Worm (Caenorhabditis elegans) whole organism, L2 larva: ENCODE data around the gene syd-1.
A peak's percentile ranks its signal among the peaks of the same experiment; 100 is the strongest.

ENCODE experiments used
- C34F6.9 ChIP-seq: fragments of 150-350 bp; optimal IDR thresholded peaks from 2 replicates; lab custom pipeline; 2014; ENCODE audit warnings: missing biosample characterization, missing genetic modification characterization
- F13H6.1 ChIP-seq: sonication (generic microtip); optimal IDR thresholded peaks from 2 replicates; lab custom pipeline; 2016; ENCODE audit warnings: missing genetic modification characterization, missing compliant biosample characterization
- R02D3.7 ChIP-seq: fragments of 150-350 bp; optimal IDR thresholded peaks from 2 replicates; lab custom pipeline; 2014; ENCODE audit warnings: missing biosample characterization, missing genetic modification characterization
- Y55F3AM.14 ChIP-seq: fragments of 200-800 bp; sonication (Bioruptor generic); optimal IDR thresholded peaks from 2 replicates; lab custom pipeline; 2018; ENCODE audit warnings: mild to moderate bottlenecking, missing genetic modification characterization, missing compliant biosample characterization
- ZK546.5 ChIP-seq: sonication (generic microtip); optimal IDR thresholded peaks from 2 replicates; lab custom pipeline; 2017; ENCODE audit warnings: missing biosample characterization, missing genetic modification characterization
- alr-1 ChIP-seq: fragments of 150-350 bp; optimal IDR thresholded peaks from 2 replicates; lab custom pipeline; 2014; ENCODE audit warnings: missing biosample characterization, missing genetic modification characterization
- aly-2 ChIP-seq: fragments of 150-350 bp; optimal IDR thresholded peaks from 2 replicates; lab custom pipeline; 2014; ENCODE audit warnings: missing biosample characterization, missing genetic modification characterization
- ama-1 ChIP-seq: fragments of 150-350 bp; optimal IDR thresholded peaks from 2 replicates; lab custom pipeline; 2018; ENCODE audit warnings: inconsistent platforms
- blmp-1 ChIP-seq: sonication (generic microtip); optimal IDR thresholded peaks from 2 replicates; lab custom pipeline; 2017; ENCODE audit warnings: missing genetic modification characterization, mild to moderate bottlenecking, missing compliant biosample characterization, antibody characterized with exemption, moderate library complexity; ENCODE audit not compliant: insufficient read depth
- ceh-16 ChIP-seq: fragments of 150-350 bp; optimal IDR thresholded peaks from 2 replicates; lab custom pipeline; 2014; ENCODE audit warnings: missing biosample characterization, missing genetic modification characterization
- ceh-82 ChIP-seq: fragments of 150-350 bp; optimal IDR thresholded peaks from 2 replicates; lab custom pipeline; 2014; ENCODE audit warnings: missing biosample characterization, missing genetic modification characterization
- crh-2 ChIP-seq: sonication (generic microtip); optimal IDR thresholded peaks from 2 replicates; lab custom pipeline; 2017; ENCODE audit warnings: missing biosample characterization, missing genetic modification characterization
- dmd-4 ChIP-seq: sonication (generic microtip); optimal IDR thresholded peaks from 2 replicates; lab custom pipeline; 2017; ENCODE audit warnings: missing biosample characterization, missing genetic modification characterization
- elt-1 ChIP-seq: fragments of 150-350 bp; optimal IDR thresholded peaks from 2 replicates; lab custom pipeline; 2014; ENCODE audit warnings: missing biosample characterization, missing genetic modification characterization
- elt-3 ChIP-seq: sonication (generic microtip); optimal IDR thresholded peaks from 2 replicates; lab custom pipeline; 2017; ENCODE audit warnings: missing biosample characterization, missing genetic modification characterization
- fos-1 ChIP-seq: fragments of 150-350 bp; optimal IDR thresholded peaks from 2 replicates; lab custom pipeline; 2014; ENCODE audit warnings: missing biosample characterization, missing genetic modification characterization
- gmeb-1 ChIP-seq: fragments of 150-350 bp; optimal IDR thresholded peaks from 2 replicates; lab custom pipeline; 2014; ENCODE audit warnings: missing biosample characterization, missing genetic modification characterization
- lin-11 ChIP-seq: fragments of 150-350 bp; sonication (generic microtip); optimal IDR thresholded peaks from 2 replicates; lab custom pipeline; 2014; ENCODE audit warnings: missing biosample characterization, missing genetic modification characterization, inconsistent platforms, mixed read lengths
- lin-13 ChIP-seq: fragments of 150-350 bp; optimal IDR thresholded peaks from 2 replicates; lab custom pipeline; 2014; ENCODE audit warnings: missing biosample characterization, missing genetic modification reagents, missing genetic modification characterization
- lin-39 ChIP-seq: fragments of 150-350 bp; optimal IDR thresholded peaks from 2 replicates; lab custom pipeline; 2014; ENCODE audit warnings: missing biosample characterization, missing genetic modification reagents, missing genetic modification characterization
- lsy-2 ChIP-seq, 2 experiments: fragments of 150-350 bp in 1 of 2; sonication (generic microtip) in 1 of 2; optimal IDR thresholded peaks; 2 replicates each; lab custom pipeline; 2014 to 2017; ENCODE audit warnings: missing biosample characterization in 2 of 2, missing genetic modification characterization in 2 of 2
- mab-5 ChIP-seq: fragments of 150-350 bp; optimal IDR thresholded peaks from 2 replicates; lab custom pipeline; 2014; ENCODE audit warnings: missing biosample characterization, missing genetic modification characterization
- mbf-1 ChIP-seq: sonication (generic microtip); optimal IDR thresholded peaks from 2 replicates; lab custom pipeline; 2017; ENCODE audit warnings: missing biosample characterization, missing genetic modification characterization
- mdl-1 ChIP-seq, 2 experiments: fragments of 150-350 bp in 1 of 2; sonication (generic microtip) in 1 of 2; optimal IDR thresholded peaks; 2 replicates each; lab custom pipeline; 2017; ENCODE audit warnings: missing biosample characterization in 2 of 2, missing genetic modification characterization in 2 of 2
- nhr-10 ChIP-seq: sonication (generic microtip); optimal IDR thresholded peaks from 2 replicates; lab custom pipeline; 2017; ENCODE audit warnings: missing biosample characterization, missing genetic modification characterization
- nhr-11 ChIP-seq: fragments of 150-350 bp; optimal IDR thresholded peaks from 2 replicates; lab custom pipeline; 2014; ENCODE audit warnings: missing biosample characterization, missing genetic modification characterization
- nhr-12 ChIP-seq: fragments of 150-350 bp; optimal IDR thresholded peaks from 2 replicates; lab custom pipeline; 2014; ENCODE audit warnings: missing biosample characterization, missing genetic modification characterization
- nhr-129 ChIP-seq: fragments of 150-350 bp; optimal IDR thresholded peaks from 2 replicates; lab custom pipeline; 2014; ENCODE audit warnings: missing biosample characterization, missing genetic modification characterization
- nhr-21 ChIP-seq: fragments of 150-350 bp; optimal IDR thresholded peaks from 2 replicates; lab custom pipeline; 2014; ENCODE audit warnings: missing biosample characterization, missing genetic modification characterization
- nhr-23 ChIP-seq: fragments of 150-350 bp; optimal IDR thresholded peaks from 2 replicates; lab custom pipeline; 2014; ENCODE audit warnings: missing biosample characterization, missing genetic modification reagents, missing genetic modification characterization
- nhr-237 ChIP-seq: fragments of 150-350 bp; optimal IDR thresholded peaks from 2 replicates; lab custom pipeline; 2014; ENCODE audit warnings: missing biosample characterization, missing genetic modification characterization
- nhr-25 ChIP-seq: fragments of 150-350 bp; sonication (generic microtip); optimal IDR thresholded peaks from 3 replicates; lab custom pipeline; 2014; ENCODE audit warnings: missing biosample characterization, missing genetic modification characterization
- nhr-6 ChIP-seq: fragments of 150-350 bp; optimal IDR thresholded peaks from 2 replicates; lab custom pipeline; 2014; ENCODE audit warnings: missing biosample characterization, missing genetic modification characterization
- nhr-77 ChIP-seq: fragments of 150-350 bp; optimal IDR thresholded peaks from 2 replicates; lab custom pipeline; 2014; ENCODE audit warnings: missing biosample characterization, missing genetic modification characterization
- peb-1 ChIP-seq: fragments of 150-350 bp; optimal IDR thresholded peaks from 2 replicates; lab custom pipeline; 2014; ENCODE audit warnings: missing biosample characterization, missing genetic modification characterization
- sem-4 ChIP-seq: fragments of 150-350 bp; optimal IDR thresholded peaks from 2 replicates; lab custom pipeline; 2014; ENCODE audit warnings: missing biosample characterization, missing genetic modification reagents, missing genetic modification characterization
- skn-1 ChIP-seq: sonication (generic microtip); optimal IDR thresholded peaks from 2 replicates; lab custom pipeline; 2017; ENCODE audit warnings: missing biosample characterization, missing genetic modification characterization
- sma-3 ChIP-seq: sonication (generic microtip); optimal IDR thresholded peaks from 2 replicates; lab custom pipeline; 2016; ENCODE audit warnings: missing genetic modification reagents, missing genetic modification characterization, missing compliant biosample characterization
- sma-9 ChIP-seq, 2 experiments: fragments of 150-350 bp in 1 of 2; sonication (generic microtip) in 1 of 2; optimal IDR thresholded peaks; 2 replicates each; lab custom pipeline; 2014 to 2016; ENCODE audit warnings: missing genetic modification characterization in 2 of 2, mild to moderate bottlenecking in 1 of 2, missing biosample characterization in 1 of 2, missing compliant biosample characterization in 1 of 2, missing genetic modification reagents in 1 of 2, moderate library complexity in 1 of 2
- snpc-4 ChIP-seq: fragments of 150-350 bp; optimal IDR thresholded peaks from 2 replicates; lab custom pipeline; 2014; ENCODE audit warnings: missing biosample characterization, missing genetic modification characterization
- unc-39 ChIP-seq: fragments of 150-350 bp; optimal IDR thresholded peaks from 2 replicates; lab custom pipeline; 2014; ENCODE audit warnings: missing biosample characterization, missing genetic modification characterization
- unc-55 ChIP-seq: fragments of 150-350 bp; sonication (generic microtip); optimal IDR thresholded peaks from 3 replicates; lab custom pipeline; 2014; ENCODE audit warnings: missing biosample characterization, missing genetic modification reagents, missing genetic modification characterization
- unc-62 ChIP-seq: fragments of 150-350 bp; optimal IDR thresholded peaks from 2 replicates; lab custom pipeline; 2014; ENCODE audit warnings: missing biosample characterization, missing genetic modification reagents, missing genetic modification characterization
- zag-1 ChIP-seq: fragments of 150-350 bp; optimal IDR thresholded peaks from 2 replicates; lab custom pipeline; 2014; ENCODE audit warnings: missing biosample characterization, missing genetic modification characterization
- ztf-1 ChIP-seq: fragments of 200-800 bp; sonication (Bioruptor generic); conservative IDR thresholded peaks from 2 replicates; pipeline ENCODE4 v1.3.6; 2022; ENCODE audit warnings: missing genetic modification characterization, missing compliant biosample characterization
- ztf-11 ChIP-seq: sonication (generic microtip); optimal IDR thresholded peaks from 2 replicates; lab custom pipeline; 2017; ENCODE audit warnings: missing biosample characterization, missing genetic modification characterization
- ztf-4 ChIP-seq: fragments of 150-350 bp; optimal IDR thresholded peaks from 2 replicates; lab custom pipeline; 2014; ENCODE audit warnings: missing biosample characterization, missing genetic modification characterization

syd-1 gene

DNA sequence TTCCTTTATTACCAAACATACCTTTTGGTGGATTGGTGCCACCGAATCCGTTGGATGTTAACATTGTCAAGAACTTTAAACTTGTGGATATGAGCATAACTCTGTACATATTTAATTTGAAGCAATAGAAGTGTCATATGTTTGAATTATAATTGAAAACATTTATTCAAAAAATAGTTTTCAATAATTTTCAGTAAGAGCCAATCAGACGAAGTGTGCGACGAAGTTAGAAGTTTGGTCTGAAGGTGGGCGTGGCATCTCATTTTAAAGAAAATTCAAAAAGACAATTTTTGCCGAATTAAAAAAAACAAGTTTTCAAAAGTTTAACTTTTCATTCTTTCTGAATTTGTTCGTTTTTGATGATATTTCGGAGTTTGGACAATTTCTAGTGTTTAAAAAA is at the start of gene syd-1:
Gene syd-1 (minus strand): TSS at position 101 of the 400 bp plus-strand sequence.
- TF ChIP-seq nhr-237 (tag; lab: Kevin White, UChicago) = no peak
- TF ChIP-seq elt-3 (tag; lab: Kevin White, UChicago) = no peak
- no peak for TF ChIP-seq sem-4 (tag; lab: Kevin White, UChicago)
- no peak for TF ChIP-seq ama-1 (lab: Kevin White, UChicago)
- TF ChIP-seq peb-1 (tag; lab: Kevin White, UChicago) = no peak
- TF ChIP-seq unc-55 (GFP tag; lab: Kevin White, UChicago) = no peak
- TF ChIP-seq lin-39 (tag; lab: Kevin White, UChicago) = no peak
- no peak for TF ChIP-seq gmeb-1 (tag; lab: Kevin White, UChicago)
- TF ChIP-seq sma-3 (GFP tag; lab: Kevin White, UChicago) = no peak
- no peak for TF ChIP-seq lin-13 (GFP tag; lab: Kevin White, UChicago)

DNA sequence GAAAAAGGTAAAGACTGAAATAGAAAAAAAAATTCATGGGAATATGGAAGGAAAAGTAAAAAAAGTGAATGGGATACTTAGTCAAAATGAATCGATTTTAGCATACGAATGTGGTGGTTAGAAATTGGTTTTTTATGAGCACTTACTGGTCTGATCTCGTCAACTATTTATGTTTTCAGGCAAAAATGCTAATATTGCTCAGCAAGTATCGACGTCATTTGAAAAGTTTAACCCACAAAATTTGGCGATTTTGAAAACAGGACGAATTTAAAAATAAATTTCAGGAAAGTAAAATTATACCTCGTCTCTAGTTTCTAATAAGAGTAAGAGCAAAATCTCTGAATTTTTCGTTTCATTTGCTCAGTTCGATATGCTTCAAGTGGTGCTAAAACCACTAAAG is 48.5 kb upstream of the syd-1 start:
- TF ChIP-seq mab-5 (tag; lab: Kevin White, UChicago) (peak; percentile 0), C34F6.9 (tag; lab: Kevin White, UChicago) (no peak), peb-1 (tag; lab: Kevin White, UChicago) (no peak)

ce11 chrII:7642016-7642653 is 47.4 kb upstream of the syd-1 start:
- TF ChIP-seq F13H6.1 (tag; lab: Kevin White, UChicago) (peak; percentile 96), ceh-82 (tag; lab: Kevin White, UChicago) (peak; percentile 46), nhr-25 (tag; lab: Kevin White, UChicago) (no peak), ztf-1 (GFP tag; lab: Robert Waterston, UW) (no peak), unc-62 (no peak), lin-39 (tag; lab: Kevin White, UChicago) (no peak), alr-1 (tag; lab: Kevin White, UChicago) (no peak), nhr-237 (tag; lab: Kevin White, UChicago) (no peak), mbf-1 (tag; lab: Kevin White, UChicago) (no peak), blmp-1 (no peak), zag-1 (peak; percentile 89), lsy-2 (tag; optimal IDR thresholded peaks at IDR 0.05; lab: Kevin White, UChicago) (peak; percentile 12 to 79), nhr-77 (tag; lab: Kevin White, UChicago) (no peak), elt-1 (tag; lab: Kevin White, UChicago) (no peak), crh-2 (peak; percentile 71), fos-1 (tag; lab: Kevin White, UChicago) (no peak), peb-1 (tag; lab: Kevin White, UChicago) (no peak), nhr-12 (tag; lab: Kevin White, UChicago) (no peak), unc-39 (no peak), ztf-4 (tag; lab: Kevin White, UChicago) (peak; percentile 32), gmeb-1 (tag; lab: Kevin White, UChicago) (no peak), nhr-11 (no peak), ZK546.5 (tag; lab: Kevin White, UChicago) (no peak), nhr-6 (tag; lab: Kevin White, UChicago) (peak; percentile 76), sma-9 (GFP tag; optimal IDR thresholded peaks at IDR 0.05; lab: Kevin White, UChicago) (peak; percentile 76), sma-9 (tag; optimal IDR thresholded peaks at IDR 0.05; lab: Kevin White, UChicago) (no peak), mdl-1 (tag; optimal IDR thresholded peaks at IDR 0.05; lab: Kevin White, UChicago) (peak; percentile 81 to 84), C34F6.9 (tag; lab: Kevin White, UChicago) (peak; percentile 83), nhr-129 (tag; lab: Kevin White, UChicago) (peak; percentile 87), sem-4 (tag; lab: Kevin White, UChicago) (peak; percentile 71), elt-3 (tag; lab: Kevin White, UChicago) (no peak), dmd-4 (no peak), nhr-23 (tag; lab: Kevin White, UChicago) (no peak), nhr-10 (tag; lab: Kevin White, UChicago) (no peak), lin-13 (GFP tag; lab: Kevin White, UChicago) (peak; percentile 33), lin-11 (tag; lab: Kevin White, UChicago) (peak; percentile 61), aly-2 (tag; lab: Kevin White, UChicago) (no peak), ceh-16 (tag; lab: Kevin White, UChicago) (no peak), unc-55 (GFP tag; lab: Kevin White, UChicago) (peak; percentile 72), skn-1 (no peak), mab-5 (tag; lab: Kevin White, UChicago) (peak; percentile 67), R02D3.7 (tag; lab: Kevin White, UChicago) (no peak), ama-1 (lab: Kevin White, UChicago) (no peak), nhr-21 (tag; lab: Kevin White, UChicago) (peak; percentile 6), ztf-11 (tag; lab: Kevin White, UChicago) (no peak), Y55F3AM.14 (GFP tag; lab: Kevin White, UChicago) (peak; percentile 64), sma-3 (GFP tag; lab: Kevin White, UChicago) (no peak), snpc-4 (peak; percentile 53)
